Worm (Caenorhabditis elegans) whole organism, mixed stage, embryonic: Measurements from ENCODE around the gene EEED8.13.

Experiments used
- bed-3 ChIP-seq: fragments of 200-800 bp; sonication (Bioruptor generic); optimal IDR thresholded peaks from 3 replicates; lab custom pipeline; 2018; ENCODE audit warnings: mild to moderate bottlenecking, missing genetic modification characterization, moderate library complexity, missing compliant biosample characterization
- ceh-39 ChIP-seq: fragments of 150-350 bp; optimal IDR thresholded peaks from 2 replicates; lab custom pipeline; 2014; ENCODE audit warnings: missing biosample characterization, missing genetic modification characterization
- ceh-43 ChIP-seq: fragments of 200-800 bp; sonication (Bioruptor generic); optimal IDR thresholded peaks from 2 replicates; lab custom pipeline; 2018; ENCODE audit warnings: mild to moderate bottlenecking, missing genetic modification characterization, moderate library complexity, missing compliant biosample characterization
- elt-1 ChIP-seq: sonication (generic microtip); optimal IDR thresholded peaks from 2 replicates; lab custom pipeline; 2017; ENCODE audit warnings: missing genetic modification characterization, mild to moderate bottlenecking, missing compliant biosample characterization, antibody characterized with exemption, moderate library complexity, borderline replicate concordance; ENCODE audit not compliant: insufficient read depth
- mep-1 ChIP-seq: fragments of 150-350 bp; optimal IDR thresholded peaks from 2 replicates; lab custom pipeline; 2017; ENCODE audit warnings: missing biosample characterization, missing genetic modification reagents, missing genetic modification characterization, inconsistent platforms
- mls-2 ChIP-seq: sonication (generic microtip); optimal IDR thresholded peaks from 2 replicates; lab custom pipeline; 2016; ENCODE audit warnings: mild to moderate bottlenecking, missing genetic modification characterization, moderate library complexity, missing compliant biosample characterization
- pha-4 ChIP-seq: fragments of 150-350 bp; optimal IDR thresholded peaks from 2 replicates; lab custom pipeline; 2018; ENCODE audit warnings: missing biosample characterization, missing genetic modification reagents, missing genetic modification characterization
- unc-39 ChIP-seq: fragments of 150-350 bp; optimal IDR thresholded peaks from 2 replicates; lab custom pipeline; 2014; ENCODE audit warnings: missing biosample characterization, missing genetic modification characterization
- unc-62 ChIP-seq: fragments of 150-350 bp; optimal IDR thresholded peaks from 2 replicates; lab custom pipeline; 2014; ENCODE audit warnings: missing biosample characterization, missing genetic modification reagents, missing genetic modification characterization
- ztf-11 ChIP-seq: fragments of 150-350 bp; optimal IDR thresholded peaks from 2 replicates; lab custom pipeline; 2014; ENCODE audit warnings: missing biosample characterization, missing genetic modification characterization

DNA sequence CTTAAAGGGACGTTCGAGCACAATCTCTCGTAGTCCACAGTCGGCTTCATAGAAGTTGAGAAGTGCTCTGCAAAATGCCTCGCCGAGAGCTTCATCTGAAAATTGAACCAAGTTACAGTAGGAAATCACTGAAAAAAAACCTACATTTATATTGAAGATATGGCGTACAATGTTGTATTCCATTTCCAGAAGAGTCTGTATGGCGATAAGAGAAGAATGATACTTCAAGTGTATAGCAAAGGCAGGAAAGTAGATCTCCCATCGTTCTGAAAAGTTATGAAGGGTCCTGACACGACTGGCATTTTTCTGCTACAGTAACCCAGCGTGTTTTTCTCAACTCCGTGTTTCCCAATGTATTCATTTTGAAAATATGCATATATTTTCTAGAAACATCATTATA, 28.1 kb downstream of the EEED8.13 start:
- TF ChIP-seq unc-62 (no peak), ceh-43 (GFP tag; lab: Kevin White, UChicago) (no peak), ztf-11 (tag; lab: Kevin White, UChicago) (no peak), elt-1 (tag; lab: Kevin White, UChicago) (no peak), mls-2 (no peak), bed-3 (GFP tag; lab: Kevin White, UChicago) (no peak), ceh-39 (tag; lab: Kevin White, UChicago) (no peak), mep-1 (no peak), unc-39 (no peak), pha-4 (no peak)
